Fruit fly (Drosophila melanogaster): ENCODE measurements around the gene CG12093.
A peak's percentile ranks its signal among the peaks of the same experiment; 100 is the strongest.

The CG12093 gene

DNA sequence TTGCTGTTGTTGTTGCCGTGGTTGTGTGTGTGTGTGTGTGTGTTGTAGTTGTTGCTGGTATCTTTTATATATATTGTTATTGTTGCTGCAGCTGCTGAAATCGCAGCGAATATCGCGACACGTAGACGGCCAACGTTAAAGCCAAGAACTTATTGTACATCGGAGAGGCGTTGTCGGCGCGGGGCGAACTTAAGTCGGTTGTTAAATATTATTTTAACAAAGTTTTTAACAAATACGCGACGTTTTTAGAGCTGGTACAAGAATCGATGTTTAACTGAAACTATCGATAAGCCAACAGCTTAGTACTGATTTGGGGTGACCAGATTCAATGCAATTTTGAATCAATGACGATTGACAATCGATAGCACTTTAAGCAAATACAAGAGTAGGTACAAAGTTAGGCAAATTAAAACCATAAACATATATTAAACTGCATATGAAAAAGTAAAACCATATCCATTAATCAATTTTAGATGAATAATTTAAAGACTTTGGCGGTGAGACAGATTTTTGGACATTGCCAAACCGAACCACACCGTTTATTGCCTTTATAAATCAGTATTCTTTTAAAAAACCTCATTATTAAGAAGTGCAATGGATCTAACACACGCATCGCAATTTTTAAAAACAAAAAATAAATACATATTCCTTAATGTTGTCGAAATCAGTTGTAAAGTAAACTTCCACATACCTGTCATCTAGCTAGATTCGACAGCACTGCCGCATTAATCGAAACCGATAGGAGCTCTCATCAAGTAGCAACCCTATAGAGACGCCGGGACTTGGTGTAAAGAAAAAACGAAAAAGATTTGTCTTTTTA, 7.3 kb downstream of the CG12093 start, which contains the start of the genes Mrtf and Non2 (continued):
- TF ChIP-seq sc (optimal IDR thresholded peaks at IDR 0.05) (no peak), sc (GFP tag; optimal IDR thresholded peaks at IDR 0.05) (no peak), kni (GFP tag; optimal IDR thresholded peaks at IDR 0.05) (peak; percentile 21), CG6654 (GFP tag; optimal IDR thresholded peaks at IDR 0.05) (no peak), CG1233 (GFP tag; optimal IDR thresholded peaks at IDR 0.05) (peak; percentile 46), CG11723 (GFP tag; optimal IDR thresholded peaks at IDR 0.05) (peak; percentile 23), CG32767 (GFP tag; IDR thresholded peaks at IDR 0.05) (0 out of 2 replicates have a peak, but pooled peaks have one; percentile 28), NFAT (GFP tag; IDR thresholded peaks at IDR 0.05) (peak; percentile 63), Aef1 (GFP tag; IDR thresholded peaks at IDR 0.05) (peak; percentile 57; the same call in 2 of the 3 replicates), tin (GFP tag; optimal IDR thresholded peaks at IDR 0.05) (peak; percentile 66), sens (GFP tag) (peak; percentile 90), ranshi (GFP tag; IDR thresholded peaks at IDR 0.05) (peak; percentile 61; the same call in 1 of the 2 replicates), Scr (GFP tag; IDR thresholded peaks at IDR 0.05; ENCODE audit: partially characterized antibody) (peak; percentile 84), gt (GFP tag; IDR thresholded peaks at IDR 0.05) (no peak), danr (GFP tag; IDR thresholded peaks at IDR 0.05) (no peak), Chrac-16 (GFP tag; optimal IDR thresholded peaks at IDR 0.05) (peak; percentile 45), Antp (GFP tag; optimal IDR thresholded peaks at IDR 0.05) (peak; percentile 61), cato (GFP tag; optimal IDR thresholded peaks at IDR 0.05; ENCODE audit: borderline replicate concordance) (peak; percentile 37), tup (GFP tag; optimal IDR thresholded peaks at IDR 0.05) (peak; percentile 2), CG12236 (GFP tag; optimal IDR thresholded peaks at IDR 0.05) (no peak), CG13287 (GFP tag; IDR thresholded peaks at IDR 0.05; ENCODE audit: partially characterized antibody) (peak; percentile 82), Sox100B (GFP tag; optimal IDR thresholded peaks at IDR 0.05) (peak; percentile 47), CG12744 (GFP tag; optimal IDR thresholded peaks at IDR 0.05) (peak; percentile 16), CG7372 (GFP tag; IDR thresholded peaks at IDR 0.05) (peak; percentile 38), wor (GFP tag; IDR thresholded peaks at IDR 0.05) (no peak), CG8765 (GFP tag; IDR thresholded peaks at IDR 0.05) (no peak), caup (GFP tag; optimal IDR thresholded peaks at IDR 0.05; ENCODE audit: severe bottlenecking) (no peak), ssp (GFP tag; IDR thresholded peaks at IDR 0.05) (peak; percentile 26; the same call in 1 of the 2 replicates), CG6765 (GFP tag; optimal IDR thresholded peaks at IDR 0.05) (no peak), CG10979 (tag; optimal IDR thresholded peaks at IDR 0.05) (peak; percentile 36), CG12391 (tag; optimal IDR thresholded peaks at IDR 0.05) (peak; percentile 72), ap (GFP tag; IDR thresholded peaks at IDR 0.05) (no peak), trh (GFP tag; optimal IDR thresholded peaks at IDR 0.05) (no peak), jing (GFP tag; optimal IDR thresholded peaks at IDR 0.05) (no peak), CG43689 (GFP tag; IDR thresholded peaks at IDR 0.05) (no peak), CG30431 (GFP tag; optimal IDR thresholded peaks at IDR 0.05) (no peak), CG8359 (GFP tag; optimal IDR thresholded peaks at IDR 0.05; ENCODE audit: borderline replicate concordance) (no peak), fru (optimal IDR thresholded peaks at IDR 0.05) (no peak), CG33213 (GFP tag; optimal IDR thresholded peaks at IDR 0.05) (no peak), Max (GFP tag; optimal IDR thresholded peaks at IDR 0.05) (peak; percentile 25), fd102C (GFP tag; optimal IDR thresholded peaks at IDR 0.05) (no peak), h (optimal IDR thresholded peaks at IDR 0.05) (no peak), disco-r (GFP tag; optimal IDR thresholded peaks at IDR 0.05) (peak; percentile 42), CG2116 (GFP tag; optimal IDR thresholded peaks at IDR 0.05) (peak; percentile 98), CG15011 (GFP tag; optimal IDR thresholded peaks at IDR 0.05) (peak; percentile 32), D19B (GFP tag; optimal IDR thresholded peaks at IDR 0.05) (peak; percentile 8), CG9727 (GFP tag; optimal IDR thresholded peaks at IDR 0.05) (peak; percentile 65), Optix (GFP tag; IDR thresholded peaks at IDR 0.05) (peak; percentile 23; the same call in 1 of the 3 replicates), MESR4 (GFP tag; optimal IDR thresholded peaks at IDR 0.05) (peak; percentile 47), Fer1 (GFP tag; optimal IDR thresholded peaks at IDR 0.05) (peak; percentile 26)
